Fruit fly (Drosophila melanogaster) whole organism, embryonic: Measurements from ENCODE around the gene CG10301.

Experiments used
- Abd-B ChIP-seq: fragments of 200-800 bp; sonication (Bioruptor generic); optimal IDR thresholded peaks from 2 replicates; lab custom pipeline; 2018; ENCODE audit warnings: missing biosample characterization, mild to moderate bottlenecking, missing genetic modification characterization, moderate library complexity
- Antp ChIP-seq: fragments of 200-800 bp; sonication (Bioruptor generic); optimal IDR thresholded peaks from 3 replicates; lab custom pipeline; 2016; ENCODE audit warnings: missing biosample characterization, missing genetic modification characterization
- CG10147 ChIP-seq: fragments of 200-800 bp; sonication (Bioruptor generic); optimal IDR thresholded peaks from 2 replicates; lab custom pipeline; 2019; ENCODE audit warnings: missing biosample characterization, mild to moderate bottlenecking, missing genetic modification characterization, moderate library complexity
- CG10462 ChIP-seq: fragments of 200-800 bp; sonication (Bioruptor generic); optimal IDR thresholded peaks from 2 replicates; lab custom pipeline; 2016; ENCODE audit warnings: missing biosample characterization, missing genetic modification characterization
- CG16815 ChIP-seq: fragments of 200-800 bp; sonication (Bioruptor generic); optimal IDR thresholded peaks from 3 replicates; lab custom pipeline; 2017; ENCODE audit warnings: missing biosample characterization, mild to moderate bottlenecking, missing genetic modification characterization
- CG16863 ChIP-seq: fragments of 200-800 bp; sonication (Bioruptor generic); optimal IDR thresholded peaks from 3 replicates; lab custom pipeline; 2016; ENCODE audit warnings: missing biosample characterization, missing genetic modification characterization
- CG17385 ChIP-seq: fragments of 200-800 bp; sonication (Bioruptor generic); optimal IDR thresholded peaks from 3 replicates; lab custom pipeline; 2018; ENCODE audit warnings: missing biosample characterization, mild to moderate bottlenecking, missing genetic modification characterization
- CG17802 ChIP-seq: fragments of 200-800 bp; sonication (Bioruptor generic); optimal IDR thresholded peaks from 2 replicates; lab custom pipeline; 2018; ENCODE audit warnings: missing biosample characterization, mild to moderate bottlenecking, missing genetic modification characterization, moderate library complexity
- CG17912 ChIP-seq: fragments of 200-800 bp; sonication (Bioruptor generic); optimal IDR thresholded peaks from 2 replicates; lab custom pipeline; 2018; ENCODE audit warnings: missing biosample characterization, mild to moderate bottlenecking, missing genetic modification characterization
- CG18262 ChIP-seq: fragments of 200-800 bp; optimal IDR thresholded peaks from 3 replicates; lab custom pipeline; 2019; ENCODE audit warnings: missing biosample characterization, mild to moderate bottlenecking, missing genetic modification characterization, moderate library complexity
- CG1832 ChIP-seq: fragments of 200-800 bp; sonication (Bioruptor generic); optimal IDR thresholded peaks from 2 replicates; lab custom pipeline; 2017; ENCODE audit warnings: missing biosample characterization, mild to moderate bottlenecking, missing genetic modification characterization, inconsistent platforms
- CG3065 ChIP-seq: fragments of 200-800 bp; sonication (Bioruptor generic); optimal IDR thresholded peaks from 2 replicates; lab custom pipeline; 2016; ENCODE audit warnings: missing biosample characterization, missing genetic modification characterization
- CG42726 ChIP-seq: fragments of 200-800 bp; sonication (Bioruptor generic); IDR thresholded peaks from 2 replicates; pipeline ENCODE4 v1.3.6; 2022; ENCODE audit warnings: missing biosample characterization, missing genetic modification characterization; ENCODE audit not compliant: partially characterized antibody
- CG4854 ChIP-seq: fragments of 200-800 bp; sonication (Bioruptor generic); optimal IDR thresholded peaks from 2 replicates; lab custom pipeline; 2016; ENCODE audit warnings: missing biosample characterization, missing genetic modification characterization, inconsistent platforms
- CG6272 ChIP-seq: fragments of 200-800 bp; sonication (Bioruptor generic); IDR thresholded peaks from 2 replicates; pipeline ENCODE4 v1.3.6; 2022; ENCODE audit warnings: missing biosample characterization, missing genetic modification characterization
- CG6654 ChIP-seq: fragments of 200-800 bp; sonication (Bioruptor generic); optimal IDR thresholded peaks from 2 replicates; lab custom pipeline; 2017; ENCODE audit warnings: missing biosample characterization, mild to moderate bottlenecking, missing genetic modification characterization
- Dfd ChIP-seq, 2 experiments: fragments of >200 bp; optimal IDR thresholded peaks; 2 replicates each; lab custom pipeline; 2017; ENCODE audit warnings: missing biosample characterization in 2 of 2, missing genetic modification characterization in 2 of 2
- Doc3 ChIP-seq: fragments of 200-800 bp; sonication (Bioruptor generic); IDR thresholded peaks from 3 replicates; pipeline ENCODE4 v1.3.6; 2022; ENCODE audit warnings: missing biosample characterization, missing genetic modification characterization; ENCODE audit not compliant: partially characterized antibody
- E2f1 ChIP-seq: fragments of 200-800 bp; sonication (Bioruptor generic); IDR thresholded peaks from 2 replicates; pipeline ENCODE4 v1.3.6; 2022; ENCODE audit warnings: missing biosample characterization, missing genetic modification characterization
- GATAe ChIP-seq: fragments of 200-800 bp; sonication (Bioruptor generic); conservative IDR thresholded peaks from 2 replicates; pipeline ENCODE4 v1.3.6; 2022; ENCODE audit warnings: missing biosample characterization, missing genetic modification characterization
- Gsc ChIP-seq: fragments of 200-800 bp; sonication (Bioruptor generic); IDR thresholded peaks from 2 replicates; pipeline ENCODE4 v1.3.6; 2022; ENCODE audit warnings: missing biosample characterization, missing genetic modification characterization
- HLH3B ChIP-seq: fragments of 200-800 bp; sonication (Bioruptor generic); IDR thresholded peaks from 2 replicates; pipeline ENCODE4 v1.3.6; 2022; ENCODE audit warnings: missing biosample characterization, missing genetic modification characterization
- Hr39 ChIP-seq: fragments of >200 bp; optimal IDR thresholded peaks from 2 replicates; lab custom pipeline; 2017
- MTF-1 ChIP-seq: fragments of 200-800 bp; sonication (Bioruptor generic); optimal IDR thresholded peaks from 2 replicates; lab custom pipeline; 2018; ENCODE audit warnings: missing biosample characterization, mild to moderate bottlenecking, missing genetic modification characterization, borderline replicate concordance
- Myb ChIP-seq: fragments of 200-800 bp; sonication (Bioruptor generic); optimal IDR thresholded peaks from 2 replicates; lab custom pipeline; 2016; ENCODE audit warnings: missing biosample characterization, missing genetic modification characterization
- NC2α ChIP-seq: fragments of 200-800 bp; sonication (Bioruptor generic); optimal IDR thresholded peaks from 2 replicates; lab custom pipeline; 2016; ENCODE audit warnings: missing biosample characterization, missing genetic modification characterization
- Optix ChIP-seq: fragments of 200-800 bp; sonication (Bioruptor generic); IDR thresholded peaks from 3 replicates; pipeline ENCODE4 v1.3.6; 2022; ENCODE audit warnings: missing biosample characterization, missing genetic modification characterization
- Stat92E ChIP-seq, 3 experiments: fragments of >200 bp in 2 of 3; fragments of 200-800 bp in 1 of 3; sonication (Bioruptor generic) in 1 of 3; optimal IDR thresholded peaks; 2 replicates each; lab custom pipeline; 2017 to 2019; ENCODE audit warnings: missing biosample characterization in 3 of 3, missing genetic modification characterization in 3 of 3, mild to moderate bottlenecking in 1 of 3, moderate library complexity in 1 of 3
- Trl ChIP-seq, 3 experiments: fragments of >200 bp in 2 of 3; fragments of 200-800 bp in 1 of 3; sonication (Bioruptor generic) in 1 of 3; optimal IDR thresholded peaks; 2 replicates in 1 of 3; 3 replicates in 2 of 3; lab custom pipeline; 2016 to 2017; ENCODE audit warnings: missing biosample characterization in 1 of 3, missing genetic modification characterization in 1 of 3
- YL-1 ChIP-seq: fragments of 200-800 bp; sonication (Bioruptor generic); optimal IDR thresholded peaks from 3 replicates; lab custom pipeline; 2017; ENCODE audit warnings: missing biosample characterization, mild to moderate bottlenecking, missing genetic modification characterization
- ara ChIP-seq: fragments of 200-800 bp; sonication (Bioruptor generic); IDR thresholded peaks from 2 replicates; pipeline ENCODE4 v1.3.6; 2022; ENCODE audit warnings: missing biosample characterization, missing genetic modification characterization
- cad ChIP-seq: fragments of >200 bp; optimal IDR thresholded peaks from 2 replicates; lab custom pipeline; 2017; ENCODE audit warnings: missing biosample characterization, missing genetic modification characterization
- cwo ChIP-seq: fragments of 200-800 bp; sonication (Bioruptor generic); optimal IDR thresholded peaks from 3 replicates; lab custom pipeline; 2017; ENCODE audit warnings: missing biosample characterization, missing genetic modification characterization, mild to moderate bottlenecking, moderate library complexity, missing genetic modification reagents
- dimm ChIP-seq: fragments of 200-800 bp; sonication (Bioruptor generic); IDR thresholded peaks from 2 replicates; pipeline ENCODE4 v1.3.6; 2022; ENCODE audit warnings: missing biosample characterization, missing genetic modification characterization
- fd102C ChIP-seq: fragments of 200-800 bp; sonication (Bioruptor generic); optimal IDR thresholded peaks from 2 replicates; lab custom pipeline; 2018; ENCODE audit warnings: missing biosample characterization, mild to moderate bottlenecking, missing genetic modification characterization, moderate library complexity
- fd3F ChIP-seq: fragments of 200-800 bp; sonication (Bioruptor generic); optimal IDR thresholded peaks from 2 replicates; lab custom pipeline; 2018; ENCODE audit warnings: missing biosample characterization, mild to moderate bottlenecking, missing genetic modification characterization, moderate library complexity
- gem ChIP-seq: fragments of 200-800 bp; sonication (Bioruptor generic); optimal IDR thresholded peaks from 2 replicates; lab custom pipeline; 2019; ENCODE audit warnings: missing biosample characterization, mild to moderate bottlenecking, missing genetic modification characterization, moderate library complexity
- gro ChIP-seq: fragments of 200-800 bp; sonication (Bioruptor generic); optimal IDR thresholded peaks from 2 replicates; lab custom pipeline; 2016; ENCODE audit warnings: missing biosample characterization, missing genetic modification characterization
- gsb ChIP-seq: fragments of 200-800 bp; sonication (Bioruptor generic); IDR thresholded peaks from 2 replicates; pipeline ENCODE4 v1.3.6; 2022; ENCODE audit warnings: missing biosample characterization, missing genetic modification characterization
- ken ChIP-seq: fragments of 200-800 bp; sonication (Bioruptor generic); IDR thresholded peaks from 3 replicates; pipeline ENCODE4 v1.3.6; 2022; ENCODE audit warnings: missing biosample characterization, missing genetic modification characterization
- mld ChIP-seq: fragments of 200-800 bp; sonication (Bioruptor generic); IDR thresholded peaks from 3 replicates; pipeline ENCODE4 v1.3.6; 2022; ENCODE audit warnings: missing biosample characterization, missing genetic modification characterization; ENCODE audit not compliant: partially characterized antibody
- nau ChIP-seq: fragments of 200-800 bp; sonication (Bioruptor generic); optimal IDR thresholded peaks from 3 replicates; lab custom pipeline; 2017; ENCODE audit warnings: missing biosample characterization, mild to moderate bottlenecking, missing genetic modification characterization, missing genetic modification reagents
- org-1 ChIP-seq: fragments of 200-800 bp; sonication (Bioruptor generic); optimal IDR thresholded peaks from 2 replicates; lab custom pipeline; 2017; ENCODE audit warnings: missing biosample characterization, missing genetic modification characterization
- psq ChIP-seq: fragments of 200-800 bp; sonication (Bioruptor generic); optimal IDR thresholded peaks from 2 replicates; lab custom pipeline; 2017; ENCODE audit warnings: missing biosample characterization, missing genetic modification characterization
- ranshi ChIP-seq: fragments of 200-800 bp; sonication (Bioruptor generic); IDR thresholded peaks from 2 replicates; pipeline ENCODE4 v1.3.6; 2022; ENCODE audit warnings: missing biosample characterization, missing genetic modification characterization
- slbo ChIP-seq: fragments of 200-800 bp; sonication (Bioruptor generic); IDR thresholded peaks from 2 replicates; pipeline ENCODE4 v1.3.6; 2022; ENCODE audit warnings: missing biosample characterization, missing genetic modification characterization
- sna ChIP-seq: fragments of 200-800 bp; sonication (Bioruptor generic); IDR thresholded peaks from 2 replicates; pipeline ENCODE4 v1.3.6; 2022; ENCODE audit warnings: missing biosample characterization, missing genetic modification characterization; ENCODE audit not compliant: partially characterized antibody
- so ChIP-seq: fragments of 200-800 bp; sonication (Bioruptor generic); IDR thresholded peaks from 3 replicates; pipeline ENCODE4 v1.3.6; 2022; ENCODE audit warnings: missing biosample characterization, missing genetic modification characterization
- sug ChIP-seq: fragments of 200-800 bp; optimal IDR thresholded peaks from 2 replicates; lab custom pipeline; 2019; ENCODE audit warnings: missing biosample characterization, mild to moderate bottlenecking, missing genetic modification characterization, moderate library complexity
- ttk ChIP-seq: fragments of 200-800 bp; sonication (Bioruptor generic); IDR thresholded peaks from 2 replicates; pipeline ENCODE4 v2.1.2; 2022; ENCODE audit warnings: missing biosample characterization, missing genetic modification characterization
- tx ChIP-seq: fragments of 200-800 bp; sonication (Bioruptor generic); optimal IDR thresholded peaks from 2 replicates; lab custom pipeline; 2016; ENCODE audit warnings: missing biosample characterization, missing genetic modification characterization
- usp ChIP-seq: fragments of >200 bp; optimal IDR thresholded peaks from 2 replicates; lab custom pipeline; 2017; ENCODE audit warnings: missing biosample characterization, missing genetic modification characterization

Gene CG10301

DNA sequence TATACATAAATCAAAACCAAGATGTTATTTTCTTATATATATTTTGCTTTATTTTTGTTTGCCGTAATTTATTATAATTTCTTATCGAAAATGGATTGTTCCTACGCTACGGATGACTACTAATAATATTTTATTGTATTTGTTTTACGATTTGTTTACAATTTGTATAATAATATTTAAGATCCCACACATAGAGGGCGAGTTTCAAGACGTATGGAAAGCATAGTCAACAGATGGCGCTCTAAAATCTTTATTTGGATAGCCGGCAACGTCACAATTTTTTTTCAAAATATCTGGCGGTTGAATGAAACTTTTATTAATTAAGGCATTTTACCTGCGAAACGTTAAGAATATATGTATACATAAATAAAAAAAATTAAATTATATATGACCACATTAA, 12.0 kb downstream of the CG10301 start (continued):
- TF ChIP-seq YL-1 (GFP tag; lab: Kevin White, UChicago) (no peak), Optix (GFP tag; lab: Robert Waterston, UW) (no peak), CG6654 (no peak), Antp (GFP tag; lab: Kevin White, UChicago) (no peak), ara (GFP tag; lab: Robert Waterston, UW) (no peak), CG17385 (GFP tag; lab: Kevin White, UChicago) (no peak), CG3065 (no peak), so (no peak), Myb (GFP tag; lab: Kevin White, UChicago) (peak; percentile 70), cad (GFP tag; lab: Kevin White, UChicago) (no peak), E2f1 (GFP tag; lab: Robert Waterston, UW) (no peak), NC2α (no peak), Dfd (GFP tag; optimal IDR thresholded peaks at IDR 0.05; lab: Kevin White, UChicago) (no peak), nau (GFP tag; lab: Kevin White, UChicago) (no peak), MTF-1 (no peak), ranshi (no peak), gem (tag; lab: Kevin White, UChicago) (peak; percentile 56), ken (GFP tag; lab: Robert Waterston, UW) (no peak), sug (tag; lab: Kevin White, UChicago) (peak; percentile 66), CG1832 (GFP tag; lab: Kevin White, UChicago) (no peak), gro (no peak), CG16815 (GFP tag; lab: Kevin White, UChicago) (no peak), CG6272 (GFP tag; lab: Robert Waterston, UW) (no peak), fd102C (GFP tag; lab: Kevin White, UChicago) (no peak), CG42726 (GFP tag; lab: Robert Waterston, UW) (no peak), slbo (GFP tag; lab: Robert Waterston, UW) (peak; percentile 56), GATAe (no peak), fd3F (GFP tag; lab: Kevin White, UChicago) (peak; percentile 25), CG17802 (tag; lab: Kevin White, UChicago) (no peak), sna (GFP tag; lab: Robert Waterston, UW) (no peak), CG10462 (GFP tag; lab: Kevin White, UChicago) (no peak), Doc3 (no peak), CG4854 (GFP tag; lab: Kevin White, UChicago) (no peak), HLH3B (no peak), ttk (GFP tag; lab: Robert Waterston, UW) (no peak), Gsc (GFP tag; lab: Robert Waterston, UW) (no peak), cwo (no peak), CG18262 (tag; lab: Kevin White, UChicago) (peak; percentile 26), dimm (no peak), tx (GFP tag; lab: Kevin White, UChicago) (no peak), psq (no peak), mld (GFP tag; lab: Robert Waterston, UW) (no peak), gsb (GFP tag; lab: Robert Waterston, UW) (no peak), Abd-B (peak; percentile 78), Trl (optimal IDR thresholded peaks at IDR 0.05; lab: Kevin White, UChicago) (no peak), Trl (GFP tag; optimal IDR thresholded peaks at IDR 0.05; lab: Kevin White, UChicago) (peak; percentile 19), CG16863 (GFP tag; lab: Kevin White, UChicago) (no peak), CG17912 (GFP tag; lab: Kevin White, UChicago) (peak; percentile 55), CG10147 (GFP tag; lab: Kevin White, UChicago) (peak; percentile 36), org-1 (GFP tag; lab: Kevin White, UChicago) (no peak), Stat92E (GFP tag; optimal IDR thresholded peaks at IDR 0.05; lab: Kevin White, UChicago) (no peak), usp (no peak), Hr39 (no peak)
